Fruit fly (Drosophila melanogaster): Measurements from ENCODE around the gene CG44194.

The CG44194 gene

dm6 chr3R:12957388-12957787, 40.1 kb downstream of the CG44194 start:
- TF ChIP-seq noc (tag; optimal IDR thresholded peaks at IDR 0.05): no peak
